Fruit fly (Drosophila melanogaster) whole organism, embryonic: ENCODE data around the gene edin.

ENCODE experiments used
- CG10209 ChIP-seq: fragments of 200-800 bp; sonication (Bioruptor generic); optimal IDR thresholded peaks from 3 replicates; lab custom pipeline; 2017; ENCODE audit warnings: missing biosample characterization, mild to moderate bottlenecking, missing genetic modification characterization, missing genetic modification reagents
- CG13296 ChIP-seq: fragments of 200-800 bp; sonication (Bioruptor generic); optimal IDR thresholded peaks from 3 replicates; lab custom pipeline; 2018; ENCODE audit warnings: missing biosample characterization, mild to moderate bottlenecking, missing genetic modification characterization
- CG13894 ChIP-seq: fragments of 200-800 bp; sonication (Bioruptor generic); optimal IDR thresholded peaks from 3 replicates; lab custom pipeline; 2018; ENCODE audit warnings: missing biosample characterization, mild to moderate bottlenecking, missing genetic modification characterization, moderate library complexity
- CG1832 ChIP-seq: fragments of 200-800 bp; sonication (Bioruptor generic); optimal IDR thresholded peaks from 2 replicates; lab custom pipeline; 2017; ENCODE audit warnings: missing biosample characterization, mild to moderate bottlenecking, missing genetic modification characterization, inconsistent platforms
- CG4854 ChIP-seq: fragments of 200-800 bp; sonication (Bioruptor generic); optimal IDR thresholded peaks from 2 replicates; lab custom pipeline; 2016; ENCODE audit warnings: missing biosample characterization, missing genetic modification characterization, inconsistent platforms
- CG6254 ChIP-seq: fragments of 200-800 bp; sonication (Bioruptor generic); optimal IDR thresholded peaks from 3 replicates; lab custom pipeline; 2017; ENCODE audit warnings: mild to moderate bottlenecking, missing biosample characterization, missing genetic modification reagents, missing genetic modification characterization
- CG8765 ChIP-seq: fragments of 200-800 bp; sonication (Bioruptor generic); IDR thresholded peaks from 2 replicates; pipeline ENCODE4 v1.3.6; 2022; ENCODE audit warnings: missing biosample characterization, missing genetic modification characterization
- CG8944 ChIP-seq: fragments of 200-800 bp; sonication (Bioruptor generic); optimal IDR thresholded peaks from 3 replicates; lab custom pipeline; 2016; ENCODE audit warnings: missing biosample characterization, missing genetic modification characterization
- CG9215 ChIP-seq: fragments of 200-800 bp; sonication (Bioruptor generic); IDR thresholded peaks from 2 replicates; pipeline ENCODE4 v1.3.6; 2022; ENCODE audit warnings: missing biosample characterization, missing genetic modification characterization
- Dip3 ChIP-seq: fragments of 200-800 bp; sonication (Bioruptor generic); optimal IDR thresholded peaks from 3 replicates; lab custom pipeline; 2016; ENCODE audit warnings: missing biosample characterization, missing genetic modification characterization
- MTF-1 ChIP-seq: fragments of 200-800 bp; sonication (Bioruptor generic); optimal IDR thresholded peaks from 2 replicates; lab custom pipeline; 2018; ENCODE audit warnings: missing biosample characterization, mild to moderate bottlenecking, missing genetic modification characterization, borderline replicate concordance
- Med ChIP-seq: fragments of 200-800 bp; sonication (Bioruptor generic); peaks from one replicate; lab custom pipeline; 2016; ENCODE audit warnings: missing biosample characterization, missing genetic modification characterization, mild to moderate bottlenecking, inconsistent platforms, moderate library complexity
- Nf-YA ChIP-seq: fragments of 200-800 bp; sonication (Bioruptor generic); IDR thresholded peaks from 2 replicates; pipeline ENCODE4 v1.3.6; 2022; ENCODE audit warnings: missing biosample characterization, missing genetic modification characterization
- bigmax ChIP-seq: fragments of 200-800 bp; sonication (Bioruptor generic); optimal IDR thresholded peaks from 2 replicates; lab custom pipeline; 2018; ENCODE audit warnings: missing biosample characterization, mild to moderate bottlenecking, missing genetic modification characterization
- cad ChIP-seq: fragments of >200 bp; optimal IDR thresholded peaks from 2 replicates; lab custom pipeline; 2017; ENCODE audit warnings: missing biosample characterization, missing genetic modification characterization
- ewg ChIP-seq: fragments of 200-800 bp; sonication (Bioruptor generic); optimal IDR thresholded peaks from 3 replicates; lab custom pipeline; 2017; ENCODE audit warnings: mild to moderate bottlenecking, missing biosample characterization, missing genetic modification reagents, missing genetic modification characterization
- fd64A ChIP-seq: fragments of 200-800 bp; sonication (Bioruptor generic); optimal IDR thresholded peaks from 3 replicates; lab custom pipeline; 2018; ENCODE audit warnings: missing biosample characterization, mild to moderate bottlenecking, missing genetic modification characterization
- gfzf ChIP-seq: fragments of 200-800 bp; sonication (Bioruptor generic); optimal IDR thresholded peaks from 2 replicates; lab custom pipeline; 2016; ENCODE audit warnings: missing biosample characterization, mild to moderate bottlenecking, missing genetic modification characterization, moderate library complexity
- h ChIP-seq: fragments of >200 bp; optimal IDR thresholded peaks from 2 replicates; lab custom pipeline; 2017
- shn ChIP-seq: fragments of 200-800 bp; sonication (Bioruptor generic); optimal IDR thresholded peaks from 3 replicates; lab custom pipeline; 2016; ENCODE audit warnings: missing biosample characterization, missing genetic modification characterization
- tio ChIP-seq: fragments of 200-800 bp; sonication (Bioruptor generic); optimal IDR thresholded peaks from 2 replicates; lab custom pipeline; 2017; ENCODE audit warnings: missing biosample characterization, missing genetic modification characterization, inconsistent platforms

edin gene

dm6 chr3L:17538907-17539306 is 44.2 kb downstream of the edin start (continued):
- TF ChIP-seq CG8944 (GFP tag; lab: Kevin White, UChicago) (no peak), CG6254 (GFP tag; lab: Kevin White, UChicago) (no peak), CG9215 (GFP tag; lab: Robert Waterston, UW) (no peak), bigmax (GFP tag; lab: Kevin White, UChicago) (no peak), fd64A (no peak), CG1832 (GFP tag; lab: Kevin White, UChicago) (no peak), Med (GFP tag; lab: Kevin White, UChicago) (peak; percentile 67), cad (GFP tag; lab: Kevin White, UChicago) (no peak), MTF-1 (GFP tag; lab: Kevin White, UChicago) (peak; percentile 18), CG4854 (GFP tag; lab: Kevin White, UChicago) (no peak), Nf-YA (GFP tag; lab: Robert Waterston, UW) (no peak), shn (GFP tag; lab: Kevin White, UChicago) (no peak)

DNA sequence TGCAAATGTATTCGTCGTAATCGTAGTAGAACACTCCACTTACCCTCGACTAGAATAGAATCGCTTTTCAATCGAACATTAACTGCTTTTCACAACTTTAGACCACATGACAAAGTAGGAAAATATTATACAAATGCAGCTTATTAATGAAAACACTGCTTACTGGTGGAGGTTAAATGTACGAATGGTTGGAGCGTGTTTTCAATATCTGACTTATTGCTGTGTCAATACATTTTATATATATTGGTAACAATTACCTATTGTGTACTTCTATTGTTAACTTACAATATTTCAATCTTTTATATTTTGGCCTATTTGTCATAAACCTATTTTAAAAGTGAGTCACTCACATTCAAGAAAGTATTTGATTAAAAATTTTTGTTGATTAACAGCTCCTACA is 45.3 kb downstream of the edin start:
- TF ChIP-seq tio (GFP tag; lab: Kevin White, UChicago) (no peak), gfzf (GFP tag; lab: Kevin White, UChicago) (no peak), CG8765 (GFP tag; lab: Robert Waterston, UW) (no peak), CG13296 (no peak), CG10209 (no peak), CG13894 (tag; lab: Kevin White, UChicago) (no peak), h (lab: Kevin White, UChicago) (no peak), ewg (GFP tag; lab: Kevin White, UChicago) (no peak), Dip3 (no peak)
